Worm (Caenorhabditis elegans): ENCODE measurements around the gene clec-71.

Gene clec-71

ce11 chrIV:3960396-3960795 is 23.1 kb downstream of the clec-71 start, which contains the start of gene clec-75:
clec-75 (plus strand) TSS chrIV:3960734.
- TF ChIP-seq sea-2 (GFP tag; IDR thresholded peaks at IDR 0.05) (no peak), nhr-27 (tag; optimal IDR thresholded peaks at IDR 0.05) (no peak), ztf-28 (GFP tag; IDR thresholded peaks at IDR 0.05) (no peak), nhr-80 (tag; optimal IDR thresholded peaks at IDR 0.05) (peak; percentile 36), dpl-1 (GFP tag; optimal IDR thresholded peaks at IDR 0.05) (no peak), hmg-20 (GFP tag; IDR thresholded peaks at IDR 0.05) (no peak), lir-1 (GFP tag; conservative IDR thresholded peaks at IDR 0.05) (no peak)

ce11 chrIV:3962584-3962983 is 25.3 kb downstream of the clec-71 start, which contains the start of gene Y46C8AM.1:
Y46C8AM.1 (plus strand) TSS chrIV:3962884.
- no peak for TF ChIP-seq Y56A3A.18 (GFP tag; IDR thresholded peaks at IDR 0.05)
- TF ChIP-seq hsf-1 (GFP tag; IDR thresholded peaks at IDR 0.05), result no peak
- no peak for TF ChIP-seq Y95B8A.8 (GFP tag; IDR thresholded peaks at IDR 0.05)
- no peak for TF ChIP-seq unc-62 (GFP tag; optimal IDR thresholded peaks at IDR 0.05)
- no peak for TF ChIP-seq fkh-3 (tag; optimal IDR thresholded peaks at IDR 0.05)
- no peak for TF ChIP-seq K11D2.4 (GFP tag; IDR thresholded peaks at IDR 0.05)

- TF ChIP-seq hmg-1.2 (GFP tag; IDR thresholded peaks at IDR 0.05), result no peak
- peak; percentile 13 for TF ChIP-seq nhr-80 (tag; optimal IDR thresholded peaks at IDR 0.05)
- no peak for TF ChIP-seq hrde-1 (tag; optimal IDR thresholded peaks at IDR 0.05; ENCODE audit: borderline replicate concordance)
- no peak for TF ChIP-seq repo-1 (tag; optimal IDR thresholded peaks at IDR 0.05)
These were observed 26.2 kb downstream of the clec-71 start for ce11 chrIV:3963498-3963897.

ce11 chrIV:3965013-3965412 is 27.8 kb downstream of the clec-71 start, which contains the start of gene clec-76:
clec-76 (plus strand) TSS chrIV:3965246.
- no peak for TF ChIP-seq attf-5 (GFP tag; optimal IDR thresholded peaks at IDR 0.05)
- no peak for TF ChIP-seq B0019.2 (GFP tag; conservative IDR thresholded peaks at IDR 0.05)
- TF ChIP-seq dpff-1 (tag; optimal IDR thresholded peaks at IDR 0.05), result no peak
- no peak for TF ChIP-seq fkh-3 (tag; optimal IDR thresholded peaks at IDR 0.05)
- TF ChIP-seq ztf-6 (GFP tag; IDR thresholded peaks at IDR 0.05), result no peak
- TF ChIP-seq hmg-20 (GFP tag; IDR thresholded peaks at IDR 0.05), result no peak
- TF ChIP-seq snpc-3.4 (tag; optimal IDR thresholded peaks at IDR 0.05), result no peak
- TF ChIP-seq rec-8 (tag; optimal IDR thresholded peaks at IDR 0.05), result no peak
- no peak for TF ChIP-seq chd-7 (tag; optimal IDR thresholded peaks at IDR 0.05)
- TF ChIP-seq Y67H2A.10 (GFP tag; conservative IDR thresholded peaks at IDR 0.05), result no peak

- TF ChIP-seq ztf-25 (GFP tag; IDR thresholded peaks at IDR 0.05), result no peak
- TF ChIP-seq Y53G8AR.9 (GFP tag; conservative IDR thresholded peaks at IDR 0.05), result no peak
- no peak for TF ChIP-seq mcd-1 (GFP tag; IDR thresholded peaks at IDR 0.05)
- no peak for TF ChIP-seq egl-44 (GFP tag; IDR thresholded peaks at IDR 0.05)
- no peak for TF ChIP-seq ztf-22 (GFP tag; optimal IDR thresholded peaks at IDR 0.05)
- no peak for TF ChIP-seq F57C9.4 (tag; optimal IDR thresholded peaks at IDR 0.05)
- no peak for TF ChIP-seq lin-40 (tag; optimal IDR thresholded peaks at IDR 0.05)
- TF ChIP-seq ceh-79 (tag; optimal IDR thresholded peaks at IDR 0.05), result no peak
- no peak for TF ChIP-seq aptf-2 (GFP tag; conservative IDR thresholded peaks at IDR 0.05)
- TF ChIP-seq ztf-26 (tag; optimal IDR thresholded peaks at IDR 0.05), result no peak
These were observed 35.8 kb downstream of the clec-71 start, which contains the start of gene clec-79 for ce11 chrIV:3973049-3973448. clec-79 (plus strand) TSS chrIV:3973349.

Measured in whole organism, young adult.